Fruit fly (Drosophila melanogaster) whole organism, embryonic: Measurements from ENCODE around the gene Rad9.
A peak's percentile ranks its signal among the peaks of the same experiment; 100 is the strongest.

Experiments used
- Awh ChIP-seq: fragments of 200-800 bp; sonication (Bioruptor generic); IDR thresholded peaks from 2 replicates; pipeline ENCODE4, ENCODE4 v1.3.6; 2022; ENCODE audit warnings: missing biosample characterization, missing genetic modification characterization
- BEAF-32 ChIP-seq: fragments of 200-800 bp; sonication (Bioruptor generic); optimal IDR thresholded peaks from 3 replicates; lab custom pipeline; 2017; ENCODE audit warnings: missing biosample characterization, missing genetic modification characterization, mild to moderate bottlenecking, moderate library complexity, missing genetic modification reagents
- C15 ChIP-seq: fragments of 200-800 bp; sonication (Bioruptor generic); IDR thresholded peaks from 3 replicates; pipeline ENCODE4 v1.3.6; 2022; ENCODE audit warnings: missing biosample characterization, missing genetic modification characterization
- CG10147 ChIP-seq: fragments of 200-800 bp; sonication (Bioruptor generic); optimal IDR thresholded peaks from 2 replicates; lab custom pipeline; 2019; ENCODE audit warnings: missing biosample characterization, mild to moderate bottlenecking, missing genetic modification characterization, moderate library complexity
- CG10543 ChIP-seq: fragments of 200-800 bp; sonication (Bioruptor generic); optimal IDR thresholded peaks from 3 replicates; lab custom pipeline; 2017; ENCODE audit warnings: missing biosample characterization, mild to moderate bottlenecking, missing genetic modification characterization, moderate library complexity
- CG11093 ChIP-seq: fragments of 200-800 bp; sonication (Bioruptor generic); IDR thresholded peaks from 3 replicates; pipeline ENCODE4 v1.3.6; 2022; ENCODE audit warnings: missing biosample characterization, missing genetic modification characterization
- CG15073 ChIP-seq: fragments of 200-800 bp; sonication (Bioruptor generic); optimal IDR thresholded peaks from 2 replicates; lab custom pipeline; 2016; ENCODE audit warnings: missing biosample characterization, missing genetic modification characterization
- CG16863 ChIP-seq: fragments of 200-800 bp; sonication (Bioruptor generic); optimal IDR thresholded peaks from 3 replicates; lab custom pipeline; 2016; ENCODE audit warnings: missing biosample characterization, missing genetic modification characterization
- CG18011 ChIP-seq: fragments of 200-800 bp; sonication (Bioruptor generic); optimal IDR thresholded peaks from 2 replicates; lab custom pipeline; 2017; ENCODE audit warnings: missing biosample characterization, missing genetic modification characterization, mild to moderate bottlenecking, moderate library complexity, missing genotype
- CG2678 ChIP-seq: fragments of 200-800 bp; sonication (Bioruptor generic); optimal IDR thresholded peaks from 3 replicates; lab custom pipeline; 2019; ENCODE audit warnings: missing biosample characterization, mild to moderate bottlenecking, missing genetic modification characterization, moderate library complexity
- CG3163 ChIP-seq: fragments of 200-800 bp; sonication (Bioruptor generic); optimal IDR thresholded peaks from 3 replicates; lab custom pipeline; 2016; ENCODE audit warnings: missing biosample characterization, missing genetic modification characterization
- CG6254 ChIP-seq: fragments of 200-800 bp; sonication (Bioruptor generic); optimal IDR thresholded peaks from 3 replicates; lab custom pipeline; 2017; ENCODE audit warnings: mild to moderate bottlenecking, missing biosample characterization, missing genetic modification reagents, missing genetic modification characterization
- CG6791 ChIP-seq: fragments of 200-800 bp; sonication (Bioruptor generic); IDR thresholded peaks from 3 replicates; pipeline ENCODE4 v1.3.6; 2022; ENCODE audit warnings: missing biosample characterization, missing genetic modification characterization; ENCODE audit not compliant: partially characterized antibody
- CG6854 ChIP-seq: fragments of 200-800 bp; sonication (Bioruptor generic); optimal IDR thresholded peaks from 3 replicates; lab custom pipeline; 2017; ENCODE audit warnings: missing biosample characterization, mild to moderate bottlenecking, missing genetic modification characterization
- CG7372 ChIP-seq: fragments of 200-800 bp; sonication (Bioruptor generic); IDR thresholded peaks from 2 replicates; pipeline ENCODE4 v1.3.6; 2022; ENCODE audit warnings: missing biosample characterization, missing genetic modification characterization
- Chrac-16 ChIP-seq: fragments of 200-800 bp; sonication (Bioruptor generic); optimal IDR thresholded peaks from 3 replicates; lab custom pipeline; 2016; ENCODE audit warnings: missing biosample characterization, missing genetic modification characterization
- CkIIα-i1 ChIP-seq: fragments of 200-800 bp; sonication (Bioruptor generic); IDR thresholded peaks from 2 replicates; pipeline ENCODE4 v1.3.6; 2022; ENCODE audit warnings: missing biosample characterization, missing genetic modification characterization
- Dp ChIP-seq: fragments of 200-800 bp; sonication (Bioruptor generic); optimal IDR thresholded peaks from 2 replicates; lab custom pipeline; 2018; ENCODE audit warnings: missing biosample characterization, mild to moderate bottlenecking, missing genetic modification characterization, moderate library complexity
- E2f2 ChIP-seq: fragments of 200-800 bp; sonication (Bioruptor generic); IDR thresholded peaks from 2 replicates; pipeline ENCODE4 v1.3.6; 2022; ENCODE audit warnings: missing biosample characterization, missing genetic modification characterization
- Fer3 ChIP-seq: fragments of 200-800 bp; sonication (Bioruptor generic); optimal IDR thresholded peaks from 2 replicates; lab custom pipeline; 2018; ENCODE audit warnings: missing biosample characterization, mild to moderate bottlenecking, missing genetic modification characterization, moderate library complexity
- HLH54F ChIP-seq: fragments of 200-800 bp; sonication (Bioruptor generic); optimal IDR thresholded peaks from 3 replicates; lab custom pipeline; 2016; ENCODE audit warnings: missing biosample characterization, missing genetic modification characterization
- HmgD ChIP-seq: fragments of 200-800 bp; sonication (Bioruptor generic); optimal IDR thresholded peaks from 3 replicates; lab custom pipeline; 2016; ENCODE audit warnings: missing biosample characterization, missing genetic modification characterization
- Hmx ChIP-seq: fragments of 200-800 bp; sonication (Bioruptor generic); optimal IDR thresholded peaks from 2 replicates; lab custom pipeline; 2016; ENCODE audit warnings: missing biosample characterization, missing genetic modification characterization
- Hr51 ChIP-seq, 2 experiments: fragments of 200-800 bp; sonication (Bioruptor generic); optimal IDR thresholded peaks; 2 replicates in 1 of 2; 3 replicates in 1 of 2; lab custom pipeline; 2016 to 2018; ENCODE audit warnings: missing biosample characterization in 2 of 2, missing genetic modification characterization in 2 of 2, mild to moderate bottlenecking in 1 of 2, moderate library complexity in 1 of 2
- Lhr ChIP-seq: fragments of 200-800 bp; sonication (Bioruptor generic); optimal IDR thresholded peaks from 3 replicates; lab custom pipeline; 2017; ENCODE audit warnings: mild to moderate bottlenecking, missing biosample characterization, missing genetic modification reagents, missing genetic modification characterization
- MBD-R2 ChIP-seq: fragments of 200-800 bp; sonication (Bioruptor generic); IDR thresholded peaks from 2 replicates; pipeline ENCODE4 v1.3.6; 2022; ENCODE audit warnings: missing biosample characterization, missing genetic modification characterization
- MESR4 ChIP-seq: fragments of 200-800 bp; sonication (Bioruptor generic); optimal IDR thresholded peaks from 2 replicates; lab custom pipeline; 2018; ENCODE audit warnings: missing biosample characterization, mild to moderate bottlenecking, missing genetic modification characterization, moderate library complexity
- Nf-YA ChIP-seq: fragments of 200-800 bp; sonication (Bioruptor generic); IDR thresholded peaks from 2 replicates; pipeline ENCODE4 v1.3.6; 2022; ENCODE audit warnings: missing biosample characterization, missing genetic modification characterization
- Nf-YC ChIP-seq: fragments of 200-800 bp; optimal IDR thresholded peaks from 3 replicates; lab custom pipeline; 2019; ENCODE audit warnings: missing biosample characterization, mild to moderate bottlenecking, missing genetic modification characterization, moderate library complexity
- Oli ChIP-seq: fragments of 200-800 bp; sonication (Bioruptor generic); optimal IDR thresholded peaks from 2 replicates; lab custom pipeline; 2018; ENCODE audit warnings: missing biosample characterization, mild to moderate bottlenecking, missing genetic modification characterization, moderate library complexity
- Sin3A ChIP-seq: fragments of >200 bp; optimal IDR thresholded peaks from 2 replicates; lab custom pipeline; 2018
- abd-A ChIP-seq: fragments of 200-800 bp; sonication (Bioruptor generic); optimal IDR thresholded peaks from 3 replicates; lab custom pipeline; 2019; ENCODE audit warnings: missing biosample characterization, mild to moderate bottlenecking, missing genetic modification characterization, moderate library complexity
- al ChIP-seq: fragments of 200-800 bp; sonication (Bioruptor generic); IDR thresholded peaks from 2 replicates; pipeline ENCODE4 v1.3.6; 2022; ENCODE audit warnings: missing biosample characterization, missing genetic modification characterization
- bcd ChIP-seq: fragments of 200-800 bp; sonication (Bioruptor generic); optimal IDR thresholded peaks from 2 replicates; lab custom pipeline; 2017; ENCODE audit warnings: missing biosample characterization, mild to moderate bottlenecking, missing genetic modification characterization
- cas ChIP-seq: fragments of 200-800 bp; sonication (Bioruptor generic); IDR thresholded peaks from 2 replicates; pipeline ENCODE4 v1.3.6; 2022; ENCODE audit warnings: missing biosample characterization, missing genetic modification characterization
- corto ChIP-seq: fragments of 200-800 bp; sonication (Bioruptor generic); optimal IDR thresholded peaks from 2 replicates; lab custom pipeline; 2016; ENCODE audit warnings: missing biosample characterization, mild to moderate bottlenecking, missing genetic modification characterization, moderate library complexity
- cwo ChIP-seq: fragments of 200-800 bp; sonication (Bioruptor generic); optimal IDR thresholded peaks from 3 replicates; lab custom pipeline; 2017; ENCODE audit warnings: missing biosample characterization, missing genetic modification characterization, mild to moderate bottlenecking, moderate library complexity, missing genetic modification reagents
- ewg ChIP-seq: fragments of 200-800 bp; sonication (Bioruptor generic); optimal IDR thresholded peaks from 3 replicates; lab custom pipeline; 2017; ENCODE audit warnings: mild to moderate bottlenecking, missing biosample characterization, missing genetic modification reagents, missing genetic modification characterization
- fd96Cb ChIP-seq: fragments of 200-800 bp; sonication (Bioruptor generic); optimal IDR thresholded peaks from 2 replicates; lab custom pipeline; 2018; ENCODE audit warnings: missing biosample characterization, mild to moderate bottlenecking, missing genetic modification characterization, moderate library complexity
- sens ChIP-seq: fragments of 200-800 bp; sonication (Bioruptor generic); peaks from one replicate; lab custom pipeline; 2016; ENCODE audit warnings: missing biosample characterization, missing genetic modification characterization
- sim ChIP-seq: fragments of 200-800 bp; sonication (Bioruptor generic); IDR thresholded peaks from 2 replicates; pipeline ENCODE4 v1.3.6; 2022; ENCODE audit warnings: missing biosample characterization, missing genetic modification characterization
- tin ChIP-seq: fragments of 200-800 bp; sonication (Bioruptor generic); optimal IDR thresholded peaks from 3 replicates; lab custom pipeline; 2016; ENCODE audit warnings: missing biosample characterization, missing genetic modification characterization
- ttk ChIP-seq: fragments of 200-800 bp; sonication (Bioruptor generic); IDR thresholded peaks from 2 replicates; pipeline ENCODE4 v2.1.2; 2022; ENCODE audit warnings: missing biosample characterization, missing genetic modification characterization
- tup ChIP-seq: fragments of 200-800 bp; sonication (Bioruptor generic); optimal IDR thresholded peaks from 2 replicates; lab custom pipeline; 2016; ENCODE audit warnings: missing biosample characterization, mild to moderate bottlenecking, missing genetic modification characterization, moderate library complexity
- unc-4 ChIP-seq: fragments of 200-800 bp; sonication (Bioruptor generic); IDR thresholded peaks from 2 replicates; pipeline ENCODE4 v1.3.6; 2022; ENCODE audit warnings: missing biosample characterization, missing genetic modification characterization; ENCODE audit not compliant: partially characterized antibody

The Rad9 gene

dm6 chr3L:18822450-18823220 lies 49.7 kb downstream of the Rad9 start, which contains the start of gene Cat (continued):
- TF ChIP-seq CG6791 (GFP tag; lab: Robert Waterston, UW): no peak; the same call in 2 of the 3 replicates
- TF ChIP-seq Oli (tag; lab: Kevin White, UChicago): no peak
- TF ChIP-seq CG7372 (GFP tag; lab: Robert Waterston, UW): no peak
- TF ChIP-seq CG15073 (GFP tag; lab: Kevin White, UChicago): no peak
- TF ChIP-seq E2f2 (GFP tag; lab: Robert Waterston, UW): peak; percentile 28; the same call in 1 of the 2 replicates

- TF ChIP-seq CG10543 (GFP tag; lab: Kevin White, UChicago) (no peak), corto (no peak), tin (GFP tag; lab: Kevin White, UChicago) (no peak), ewg (GFP tag; lab: Kevin White, UChicago) (no peak), ttk (no peak), CG10147 (GFP tag; lab: Kevin White, UChicago) (no peak), HmgD (GFP tag; lab: Kevin White, UChicago) (no peak)
Measured at dm6 chr3L:18822049-18822448, 50.3 kb downstream of the Rad9 start.

- TF ChIP-seq MESR4 (GFP tag; lab: Kevin White, UChicago): peak; percentile 16
- no peak for TF ChIP-seq CG6854 (GFP tag; lab: Kevin White, UChicago)
- no peak for TF ChIP-seq fd96Cb
- peak; percentile 75 for TF ChIP-seq Dp (GFP tag; lab: Kevin White, UChicago)
- TF ChIP-seq CG16863: no peak
- TF ChIP-seq HLH54F (GFP tag; lab: Kevin White, UChicago): no peak
- no peak for TF ChIP-seq Awh (GFP tag; lab: Robert Waterston, UW)
- TF ChIP-seq cas (GFP tag; lab: Robert Waterston, UW): no peak
- no peak for TF ChIP-seq Fer3 (tag; lab: Kevin White, UChicago)
- no peak for TF ChIP-seq Hmx (GFP tag; lab: Kevin White, UChicago)
- TF ChIP-seq C15: no peak
- no peak for TF ChIP-seq al (GFP tag; lab: Robert Waterston, UW)
- no peak for TF ChIP-seq bcd
- TF ChIP-seq Nf-YC (tag; lab: Kevin White, UChicago): peak; percentile 31
- TF ChIP-seq Nf-YA (GFP tag; lab: Robert Waterston, UW): no peak
- no peak for TF ChIP-seq CkIIα-i1
- no peak for TF ChIP-seq CG6254 (GFP tag; lab: Kevin White, UChicago)
- no peak for TF ChIP-seq sim (GFP tag; lab: Robert Waterston, UW)
- peak; percentile 54 for TF ChIP-seq sens (GFP tag; lab: Kevin White, UChicago)
- no peak for TF ChIP-seq tup (GFP tag; lab: Kevin White, UChicago)
- peak; percentile 46; the same call in 1 of the 2 replicates for TF ChIP-seq MBD-R2 (GFP tag; lab: Robert Waterston, UW)
- TF ChIP-seq abd-A (tag; lab: Kevin White, UChicago): no peak
- no peak for TF ChIP-seq Hr51 (GFP tag; optimal IDR thresholded peaks at IDR 0.05; lab: Kevin White, UChicago)
- peak; percentile 4 for TF ChIP-seq Lhr (GFP tag; lab: Kevin White, UChicago)
- no peak for TF ChIP-seq CG11093 (GFP tag; lab: Robert Waterston, UW)
- TF ChIP-seq BEAF-32 (GFP tag; lab: Kevin White, UChicago): peak; percentile 22
- TF ChIP-seq CG2678 (tag; lab: Kevin White, UChicago): no peak
- TF ChIP-seq cwo (GFP tag; lab: Kevin White, UChicago): no peak
- no peak for TF ChIP-seq Chrac-16 (GFP tag; lab: Kevin White, UChicago)
- TF ChIP-seq CG18011: no peak
- TF ChIP-seq Sin3A (lab: Kevin White, UChicago): no peak
- TF ChIP-seq CG3163 (GFP tag; lab: Kevin White, UChicago): no peak
- TF ChIP-seq unc-4 (GFP tag; lab: Robert Waterston, UW): no peak
Measured at dm6 chr3L:18820638-18821382, 51.5 kb downstream of the Rad9 start, which contains the start of the genes CG14073 and HipHop. CG14073 (minus strand) TSS chr3L:18820675. HipHop (plus strand) TSS chr3L:18821171.
